Worm (Caenorhabditis elegans): ENCODE measurements around the gene ZK455.5.

DNA sequence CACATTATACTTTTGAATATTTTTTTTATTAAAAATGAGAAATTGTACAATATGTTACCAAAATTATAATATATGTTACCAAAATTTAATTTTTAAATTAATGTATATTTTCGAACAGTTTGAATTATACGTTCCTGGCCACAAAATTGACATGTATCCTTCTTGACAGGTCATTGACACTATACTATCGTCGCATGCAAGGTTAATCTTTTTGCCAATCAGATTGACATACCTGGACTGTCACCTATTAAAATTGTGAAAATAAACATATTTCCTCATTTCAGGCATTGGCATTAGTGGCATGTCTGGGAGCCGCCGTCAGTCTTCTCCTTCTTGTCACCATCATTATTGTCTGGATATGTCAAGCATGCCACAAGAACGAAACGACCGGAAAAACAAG lies 43.4 kb upstream of the ZK455.5 start:
- no peak for TF ChIP-seq tab-1 (GFP tag; IDR thresholded peaks at IDR 0.05)
- no peak for TF ChIP-seq ztf-29 (GFP tag; IDR thresholded peaks at IDR 0.05)
- no peak for TF ChIP-seq flt-1 (GFP tag; IDR thresholded peaks at IDR 0.05)
- TF ChIP-seq T22C8.4 (GFP tag; IDR thresholded peaks at IDR 0.05): no peak
- TF ChIP-seq klf-2 (GFP tag; conservative IDR thresholded peaks at IDR 0.05): no peak
- TF ChIP-seq cog-1 (tag; optimal IDR thresholded peaks at IDR 0.05): no peak
- no peak for TF ChIP-seq ztf-23 (GFP tag; IDR thresholded peaks at IDR 0.05)
- TF ChIP-seq ref-1 (GFP tag; conservative IDR thresholded peaks at IDR 0.05): no peak

Data from whole organism, midembryonic.